Worm (Caenorhabditis elegans) whole organism, young adult: ENCODE measurements around the gene K08F9.3.

Experiments used
- D2030.7 ChIP-seq: fragments of 200-800 bp; sonication (Bioruptor generic); IDR thresholded peaks from 2 replicates; pipeline ENCODE4 v1.3.6; 2022; ENCODE audit warnings: missing genetic modification reagents, missing genetic modification characterization, missing compliant biosample characterization
- F23B12.7 ChIP-seq: sonication (generic microtip); optimal IDR thresholded peaks from 2 replicates; lab custom pipeline; 2017; ENCODE audit warnings: missing genetic modification characterization, mild to moderate bottlenecking, missing compliant biosample characterization, antibody characterized with exemption, moderate library complexity; ENCODE audit not compliant: insufficient read depth
- F33H1.4 ChIP-seq: fragments of 200-800 bp; sonication (Bioruptor generic); IDR thresholded peaks from 2 replicates; pipeline ENCODE4 v1.3.6; 2022; ENCODE audit warnings: missing genetic modification reagents, missing genetic modification characterization, missing compliant biosample characterization
- F49E8.2 ChIP-seq: sonication (generic microtip); optimal IDR thresholded peaks from 3 replicates; lab custom pipeline; 2017; ENCODE audit warnings: missing genetic modification characterization, mild to moderate bottlenecking, missing compliant biosample characterization, antibody characterized with exemption, moderate library complexity; ENCODE audit not compliant: insufficient read depth
- K12H6.12 ChIP-seq: fragments of 200-800 bp; sonication (Bioruptor generic); optimal IDR thresholded peaks from 2 replicates; lab custom pipeline; 2018; ENCODE audit warnings: mild to moderate bottlenecking, missing genetic modification characterization, missing compliant biosample characterization
- Y53F4B.3 ChIP-seq: fragments of 200-800 bp; sonication (Bioruptor generic); IDR thresholded peaks from 2 replicates; pipeline ENCODE4 v1.3.6; 2022; ENCODE audit warnings: missing genetic modification reagents, missing genetic modification characterization, missing compliant biosample characterization
- Y53G8AR.9 ChIP-seq: fragments of 200-800 bp; sonication (Bioruptor generic); conservative IDR thresholded peaks from 2 replicates; pipeline ENCODE4 v1.3.6; 2022; ENCODE audit warnings: missing genetic modification reagents, missing genetic modification characterization, missing compliant biosample characterization
- ZK185.1 ChIP-seq: sonication (generic microtip); optimal IDR thresholded peaks from 2 replicates; lab custom pipeline; 2016; ENCODE audit warnings: mild to moderate bottlenecking, missing genetic modification characterization, missing compliant biosample characterization; ENCODE audit not compliant: poor library complexity, severe bottlenecking
- attf-5 ChIP-seq: fragments of 200-800 bp; sonication (Bioruptor generic); optimal IDR thresholded peaks from 2 replicates; lab custom pipeline; 2018; ENCODE audit warnings: mild to moderate bottlenecking, missing genetic modification characterization, missing compliant biosample characterization
- attf-6 ChIP-seq: fragments of 200-800 bp; sonication (Bioruptor generic); IDR thresholded peaks from 2 replicates; pipeline ENCODE4 v1.3.6; 2022; ENCODE audit warnings: missing genetic modification reagents, missing genetic modification characterization, missing compliant biosample characterization
- cebp-1 ChIP-seq, 2 experiments: fragments of 200-800 bp in 1 of 2; sonication (Bioruptor generic) in 1 of 2; sonication (generic microtip) in 1 of 2; IDR thresholded peaks in 1 of 2; optimal IDR thresholded peaks in 1 of 2; 2 replicates each; pipeline versions ENCODE4 v1.3.6 to Lab custom; 2017 to 2022; ENCODE audit warnings: missing compliant biosample characterization in 2 of 2, missing genetic modification characterization in 2 of 2, mild to moderate bottlenecking in 1 of 2, missing genetic modification reagents in 1 of 2, moderate library complexity in 1 of 2
- ceh-100 ChIP-seq: fragments of 200-800 bp; sonication (Bioruptor generic); IDR thresholded peaks from 2 replicates; pipeline ENCODE4 v1.3.6; 2022; ENCODE audit warnings: missing genetic modification reagents, missing genetic modification characterization, missing compliant biosample characterization
- ceh-27 ChIP-seq: fragments of 200-800 bp; sonication (Bioruptor generic); optimal IDR thresholded peaks from 2 replicates; lab custom pipeline; 2018; ENCODE audit warnings: mild to moderate bottlenecking, missing genetic modification characterization, moderate library complexity, missing compliant biosample characterization
- ceh-40 ChIP-seq: fragments of 200-800 bp; sonication (Bioruptor generic); IDR thresholded peaks from 2 replicates; pipeline ENCODE4 v1.3.6; 2022; ENCODE audit warnings: missing genetic modification characterization, missing compliant biosample characterization
- ceh-58 ChIP-seq: fragments of 200-800 bp; sonication (Bioruptor generic); IDR thresholded peaks from 2 replicates; pipeline ENCODE4 v1.3.6; 2022; ENCODE audit warnings: missing genetic modification characterization, missing compliant biosample characterization
- dox-1 ChIP-seq: fragments of 200-800 bp; sonication (Bioruptor generic); IDR thresholded peaks from 2 replicates; pipeline ENCODE4 v1.3.6; 2022; ENCODE audit warnings: missing genetic modification reagents, missing genetic modification characterization, missing compliant biosample characterization
- dpff-1 ChIP-seq: sonication (generic microtip); optimal IDR thresholded peaks from 2 replicates; lab custom pipeline; 2017; ENCODE audit warnings: mild to moderate bottlenecking, missing genetic modification characterization, missing compliant biosample characterization
- dpl-1 ChIP-seq: fragments of 150-350 bp; optimal IDR thresholded peaks from 2 replicates; lab custom pipeline; 2014; ENCODE audit warnings: missing biosample characterization, missing genetic modification reagents, missing genetic modification characterization
- efl-1 ChIP-seq: fragments of 150-350 bp; optimal IDR thresholded peaks from 2 replicates; lab custom pipeline; 2014; ENCODE audit warnings: missing biosample characterization, missing genetic modification reagents, missing genetic modification characterization
- ekl-4 ChIP-seq: fragments of 200-800 bp; sonication (Bioruptor generic); IDR thresholded peaks from 2 replicates; pipeline ENCODE4 v1.3.6; 2022; ENCODE audit warnings: missing genetic modification reagents, missing genetic modification characterization, missing compliant biosample characterization
- him-1 ChIP-seq: sonication (generic microtip); optimal IDR thresholded peaks from 2 replicates; lab custom pipeline; 2016; ENCODE audit warnings: missing genotype, missing genetic modification reagents, missing genetic modification characterization, missing compliant biosample characterization
- hlh-12 ChIP-seq: sonication (generic microtip); optimal IDR thresholded peaks from 2 replicates; lab custom pipeline; 2016; ENCODE audit warnings: missing genetic modification characterization, missing compliant biosample characterization
- let-526 ChIP-seq: fragments of 200-800 bp; sonication (Bioruptor generic); IDR thresholded peaks from 2 replicates; pipeline ENCODE4 v1.3.6; 2022; ENCODE audit warnings: missing genetic modification reagents, missing genetic modification characterization, missing compliant biosample characterization
- lin-35 ChIP-seq, 3 experiments: fragments of 150-350 bp in 2 of 3; sonication (generic microtip) in 1 of 3; optimal IDR thresholded peaks; 2 replicates each; lab custom pipeline; 2014 to 2018; ENCODE audit warnings: missing biosample characterization in 3 of 3, missing genetic modification characterization in 3 of 3, missing genetic modification reagents in 3 of 3
- lin-54 ChIP-seq: fragments of 200-800 bp; sonication (Bioruptor generic); optimal IDR thresholded peaks from 2 replicates; lab custom pipeline; 2018; ENCODE audit warnings: mild to moderate bottlenecking, missing genetic modification characterization, missing compliant biosample characterization
- madf-3 ChIP-seq: fragments of 200-800 bp; sonication (Bioruptor generic); IDR thresholded peaks from 2 replicates; pipeline ENCODE4 v1.3.6; 2022; ENCODE audit warnings: missing genetic modification reagents, missing genetic modification characterization, missing compliant biosample characterization
- madf-8 ChIP-seq: fragments of 200-800 bp; sonication (Bioruptor generic); conservative IDR thresholded peaks from 2 replicates; pipeline ENCODE4 v1.3.6; 2022; ENCODE audit warnings: missing genetic modification reagents, missing genetic modification characterization, missing compliant biosample characterization
- mel-28 ChIP-seq: sonication (generic microtip); optimal IDR thresholded peaks from 2 replicates; lab custom pipeline; 2016; ENCODE audit warnings: borderline replicate concordance, mild to moderate bottlenecking, missing genetic modification characterization, missing compliant biosample characterization
- nfyb-1 ChIP-seq: fragments of 200-800 bp; sonication (Bioruptor generic); IDR thresholded peaks from 2 replicates; pipeline ENCODE4 v1.3.6; 2022; ENCODE audit warnings: missing genetic modification reagents, missing genetic modification characterization, missing compliant biosample characterization
- nhr-120 ChIP-seq: fragments of 200-800 bp; sonication (Bioruptor generic); IDR thresholded peaks from 2 replicates; pipeline ENCODE4 v1.3.6; 2022; ENCODE audit warnings: missing genetic modification characterization, missing compliant biosample characterization
- pbrm-1 ChIP-seq: fragments of 200-800 bp; sonication (Bioruptor generic); IDR thresholded peaks from 2 replicates; pipeline ENCODE4 v1.3.6; 2022; ENCODE audit warnings: missing genetic modification reagents, missing genetic modification characterization, missing compliant biosample characterization
- pha-4 ChIP-seq: fragments of 150-350 bp; sonication (generic microtip); optimal IDR thresholded peaks from 2 replicates; lab custom pipeline; 2014; ENCODE audit warnings: missing biosample characterization, missing genetic modification reagents, missing genetic modification characterization
- snpc-1.3 ChIP-seq: sonication (generic microtip); optimal IDR thresholded peaks from 2 replicates; lab custom pipeline; 2017; ENCODE audit warnings: missing genetic modification characterization, mild to moderate bottlenecking, missing compliant biosample characterization, antibody characterized with exemption, moderate library complexity, missing genotype, missing genetic modification reagents; ENCODE audit not compliant: insufficient read depth
- snpc-3.4 ChIP-seq: sonication (generic microtip); optimal IDR thresholded peaks from 2 replicates; lab custom pipeline; 2017; ENCODE audit warnings: missing genetic modification characterization, mild to moderate bottlenecking, missing compliant biosample characterization, antibody characterized with exemption, moderate library complexity, missing genotype, missing genetic modification reagents
- snpc-4 ChIP-seq, 5 experiments: fragments of 150-350 bp in 1 of 5; sonication (generic microtip) in 4 of 5; optimal IDR thresholded peaks; 2 replicates each; lab custom pipeline; 2014 to 2018; ENCODE audit warnings: missing genetic modification characterization in 5 of 5, missing biosample characterization in 3 of 5, antibody characterized with exemption in 2 of 5, mild to moderate bottlenecking in 2 of 5, missing compliant biosample characterization in 2 of 5, missing genotype in 2 of 5, moderate library complexity in 2 of 5, missing genetic modification reagents in 1 of 5
- tbp1 ChIP-seq: fragments of 200-800 bp; sonication (Bioruptor generic); optimal IDR thresholded peaks from 2 replicates; lab custom pipeline; 2018; ENCODE audit warnings: mild to moderate bottlenecking, missing genetic modification characterization, missing compliant biosample characterization
- tlf-1 ChIP-seq: fragments of 200-800 bp; sonication (Bioruptor generic); optimal IDR thresholded peaks from 2 replicates; lab custom pipeline; 2018; ENCODE audit warnings: mild to moderate bottlenecking, missing genetic modification characterization, missing compliant biosample characterization
- zfh-2 ChIP-seq: fragments of 200-800 bp; sonication (Bioruptor generic); conservative IDR thresholded peaks from 2 replicates; pipeline ENCODE4 v1.3.6; 2022; ENCODE audit warnings: missing genetic modification reagents, missing genetic modification characterization, missing compliant biosample characterization
- ztf-18 ChIP-seq: sonication (generic microtip); optimal IDR thresholded peaks from 2 replicates; lab custom pipeline; 2016; ENCODE audit warnings: missing genotype, mild to moderate bottlenecking, missing genetic modification characterization, missing compliant biosample characterization
- ztf-25 ChIP-seq: fragments of 200-800 bp; sonication (Bioruptor generic); IDR thresholded peaks from 2 replicates; pipeline ENCODE4 v1.3.6; 2022; ENCODE audit warnings: missing genetic modification reagents, missing genetic modification characterization, missing compliant biosample characterization
- ztf-26 ChIP-seq: sonication (generic microtip); optimal IDR thresholded peaks from 2 replicates; lab custom pipeline; 2017; ENCODE audit warnings: missing genetic modification characterization, missing compliant biosample characterization

K08F9.3 gene

ce11 chrV:15187083-15188057 is 47.0 kb downstream of the K08F9.3 start, which contains the start of the genes cyn-7 and bath-36 (continued):
- TF ChIP-seq let-526 (GFP tag; lab: Robert Waterston, UW) = no peak
- TF ChIP-seq D2030.7 = peak; percentile 62; the same call in 1 of the 2 replicates
- no peak for TF ChIP-seq zfh-2 (GFP tag; lab: Robert Waterston, UW)
- no peak for TF ChIP-seq mel-28 (tag; lab: Kevin White, UChicago)
- TF ChIP-seq nhr-120 (GFP tag; lab: Robert Waterston, UW) = no peak
- no peak for TF ChIP-seq ztf-18
- 0 out of 2 replicates have a peak, but pooled peaks have one; percentile 7 for TF ChIP-seq Y53G8AR.9 (GFP tag; lab: Robert Waterston, UW)
- TF ChIP-seq, all 124 proteins: peak for 55

- peak; percentile 47 for TF ChIP-seq F33H1.4 (GFP tag; lab: Robert Waterston, UW)
- TF ChIP-seq nfyb-1 (GFP tag; lab: Robert Waterston, UW) = peak; percentile 91
- TF ChIP-seq him-1 (tag; lab: Kevin White, UChicago) = no peak
- TF ChIP-seq F49E8.2 (tag; lab: Kevin White, UChicago) = peak; percentile 4
- TF ChIP-seq Y53G8AR.9 (GFP tag; lab: Robert Waterston, UW) = peak; percentile 59; the same call in 1 of the 2 replicates
- no peak for TF ChIP-seq ceh-58 (GFP tag; lab: Robert Waterston, UW)
- TF ChIP-seq Y53F4B.3 (GFP tag; lab: Robert Waterston, UW) = no peak
- TF ChIP-seq efl-1 (GFP tag; lab: Kevin White, UChicago) = peak; percentile 90
- no peak for TF ChIP-seq zfh-2 (GFP tag; lab: Robert Waterston, UW)
- TF ChIP-seq dpff-1 (tag; lab: Kevin White, UChicago) = no peak
- TF ChIP-seq attf-5 (GFP tag; lab: Kevin White, UChicago) = peak; percentile 83
- TF ChIP-seq snpc-4 (GFP tag; optimal IDR thresholded peaks at IDR 0.05; lab: Kevin White, UChicago) = peak; percentile 30
- TF ChIP-seq snpc-4 (tag; optimal IDR thresholded peaks at IDR 0.05; lab: Kevin White, UChicago) = peak; percentile 11 to 68 (median 52)
- TF ChIP-seq pbrm-1 (GFP tag; lab: Robert Waterston, UW) = peak; percentile 41; the same call in 1 of the 2 replicates
- peak; percentile 69 for TF ChIP-seq snpc-3.4 (tag; lab: Kevin White, UChicago)
- peak; percentile 50 for TF ChIP-seq ztf-26
- TF ChIP-seq dpl-1 (GFP tag; lab: Kevin White, UChicago) = peak; percentile 89
- peak; percentile 99 for TF ChIP-seq lin-54 (GFP tag; lab: Kevin White, UChicago)
- TF ChIP-seq ztf-25 = no peak
- no peak for TF ChIP-seq hlh-12
- peak; percentile 90 for TF ChIP-seq F23B12.7 (tag; lab: Kevin White, UChicago)
- TF ChIP-seq K12H6.12 (tag; lab: Kevin White, UChicago) = peak; percentile 45
- TF ChIP-seq ztf-18 = peak; percentile 14
- peak; percentile 46 for TF ChIP-seq tlf-1 (GFP tag; lab: Kevin White, UChicago)
- TF ChIP-seq ceh-27 = peak; percentile 34
- TF ChIP-seq dox-1 (GFP tag; lab: Robert Waterston, UW) = peak; percentile 75
- TF ChIP-seq madf-8 = peak; percentile 54
- TF ChIP-seq tbp1 (GFP tag; lab: Kevin White, UChicago) = peak; percentile 56
- TF ChIP-seq madf-3 = no peak
- peak; percentile 50; the same call in 1 of the 2 replicates for TF ChIP-seq attf-6 (GFP tag; lab: Robert Waterston, UW)
- TF ChIP-seq pha-4 (tag; lab: Kevin White, UChicago) = peak; percentile 44
- TF ChIP-seq ceh-40 (GFP tag; lab: Robert Waterston, UW) = no peak
- no peak for TF ChIP-seq cebp-1 (GFP tag; IDR thresholded peaks at IDR 0.05; lab: Robert Waterston, UW)
- TF ChIP-seq cebp-1 (tag; optimal IDR thresholded peaks at IDR 0.05; lab: Kevin White, UChicago) = peak; percentile 67
- TF ChIP-seq ceh-100 (GFP tag; lab: Robert Waterston, UW) = peak; percentile 71
- TF ChIP-seq lin-35 (GFP tag; optimal IDR thresholded peaks at IDR 0.05; lab: Kevin White, UChicago) = peak; percentile 64 to 96 (median 65)
- TF ChIP-seq snpc-1.3 (tag; lab: Kevin White, UChicago) = peak; percentile 72
- peak; percentile 71; the same call in 1 of the 2 replicates for TF ChIP-seq ekl-4 (GFP tag; lab: Robert Waterston, UW)
- TF ChIP-seq ZK185.1 (tag; lab: Kevin White, UChicago) = peak; percentile 74
Observed at ce11 chrV:15189567-15189966, 49.2 kb downstream of the K08F9.3 start, which contains the start of gene cyn-3. Gene cyn-3, plus strand, starts transcription at chrV:15189927.
